Worm (Caenorhabditis elegans) whole organism, young adult: ENCODE results near the gene F27E5.8.

Experiments used
- B0261.1 ChIP-seq: sonication (generic microtip); optimal IDR thresholded peaks from 2 replicates; lab custom pipeline; 2016; ENCODE audit warnings: mild to moderate bottlenecking, missing genetic modification characterization, moderate library complexity, missing compliant biosample characterization
- B0336.3 ChIP-seq: fragments of 200-800 bp; sonication (Bioruptor generic); IDR thresholded peaks from 2 replicates; pipeline ENCODE4 v1.3.6; 2022; ENCODE audit warnings: missing genetic modification characterization, missing compliant biosample characterization
- F23B12.7 ChIP-seq: sonication (generic microtip); optimal IDR thresholded peaks from 2 replicates; lab custom pipeline; 2017; ENCODE audit warnings: missing genetic modification characterization, mild to moderate bottlenecking, missing compliant biosample characterization, antibody characterized with exemption, moderate library complexity; ENCODE audit not compliant: insufficient read depth
- F57C9.4 ChIP-seq: sonication (generic microtip); optimal IDR thresholded peaks from 2 replicates; lab custom pipeline; 2017; ENCODE audit warnings: mild to moderate bottlenecking, missing genetic modification characterization, missing compliant biosample characterization
- K11D2.4 ChIP-seq: fragments of 200-800 bp; sonication (Bioruptor generic); IDR thresholded peaks from 2 replicates; pipeline ENCODE4 v1.3.6; 2022; ENCODE audit warnings: missing genetic modification reagents, missing genetic modification characterization, missing compliant biosample characterization
- T26A5.8 ChIP-seq: sonication (generic microtip); optimal IDR thresholded peaks from 2 replicates; lab custom pipeline; 2016; ENCODE audit warnings: missing genetic modification characterization, missing compliant biosample characterization
- Y53F4B.3 ChIP-seq: fragments of 200-800 bp; sonication (Bioruptor generic); IDR thresholded peaks from 2 replicates; pipeline ENCODE4 v1.3.6; 2022; ENCODE audit warnings: missing genetic modification reagents, missing genetic modification characterization, missing compliant biosample characterization
- ama-1 ChIP-seq, 3 experiments: fragments of 150-350 bp in 1 of 3; sonication (generic microtip) in 2 of 3; optimal IDR thresholded peaks; 2 replicates each; lab custom pipeline; 2014 to 2018; ENCODE audit warnings: missing biosample characterization in 2 of 3, missing genetic modification characterization in 2 of 3, missing genetic modification reagents in 2 of 3
- aptf-2 ChIP-seq: fragments of 200-800 bp; sonication (Bioruptor generic); conservative IDR thresholded peaks from 2 replicates; pipeline ENCODE4 v1.3.6; 2022; ENCODE audit warnings: missing genetic modification reagents, missing genetic modification characterization, missing compliant biosample characterization
- atf-7 ChIP-seq: sonication (generic microtip); optimal IDR thresholded peaks from 2 replicates; lab custom pipeline; 2017; ENCODE audit warnings: mild to moderate bottlenecking, missing genetic modification characterization, missing compliant biosample characterization
- attf-3 ChIP-seq: fragments of 200-800 bp; sonication (Bioruptor generic); conservative IDR thresholded peaks from 2 replicates; pipeline ENCODE4 v1.3.6; 2022; ENCODE audit warnings: missing genetic modification reagents, missing genetic modification characterization, missing compliant biosample characterization
- attf-5 ChIP-seq: fragments of 200-800 bp; sonication (Bioruptor generic); optimal IDR thresholded peaks from 2 replicates; lab custom pipeline; 2018; ENCODE audit warnings: mild to moderate bottlenecking, missing genetic modification characterization, missing compliant biosample characterization
- ccch-3 ChIP-seq: fragments of 200-800 bp; sonication (Bioruptor generic); optimal IDR thresholded peaks from 2 replicates; lab custom pipeline; 2018; ENCODE audit warnings: mild to moderate bottlenecking, missing genetic modification characterization, missing compliant biosample characterization
- cebp-1 ChIP-seq, 2 experiments: fragments of 200-800 bp in 1 of 2; sonication (Bioruptor generic) in 1 of 2; sonication (generic microtip) in 1 of 2; IDR thresholded peaks in 1 of 2; optimal IDR thresholded peaks in 1 of 2; 2 replicates each; pipeline versions ENCODE4 v1.3.6 to Lab custom; 2017 to 2022; ENCODE audit warnings: missing compliant biosample characterization in 2 of 2, missing genetic modification characterization in 2 of 2, mild to moderate bottlenecking in 1 of 2, missing genetic modification reagents in 1 of 2, moderate library complexity in 1 of 2
- cebp-2 ChIP-seq: fragments of 200-800 bp; sonication (Bioruptor generic); IDR thresholded peaks from 2 replicates; pipeline ENCODE4 v1.3.6; 2022; ENCODE audit warnings: missing genetic modification characterization, missing compliant biosample characterization
- ceh-27 ChIP-seq: fragments of 200-800 bp; sonication (Bioruptor generic); optimal IDR thresholded peaks from 2 replicates; lab custom pipeline; 2018; ENCODE audit warnings: mild to moderate bottlenecking, missing genetic modification characterization, moderate library complexity, missing compliant biosample characterization
- ceh-91 ChIP-seq: fragments of 200-800 bp; sonication (Bioruptor generic); IDR thresholded peaks from 2 replicates; pipeline ENCODE4 v1.3.6; 2022; ENCODE audit warnings: missing genetic modification reagents, missing genetic modification characterization, missing compliant biosample characterization
- efl-1 ChIP-seq: fragments of 150-350 bp; optimal IDR thresholded peaks from 2 replicates; lab custom pipeline; 2014; ENCODE audit warnings: missing biosample characterization, missing genetic modification reagents, missing genetic modification characterization
- egl-18 ChIP-seq: fragments of 200-800 bp; sonication (Bioruptor generic); IDR thresholded peaks from 2 replicates; pipeline ENCODE4 v1.3.6; 2022; ENCODE audit warnings: missing genetic modification reagents, missing genetic modification characterization, missing compliant biosample characterization
- egl-44 ChIP-seq: fragments of 200-800 bp; sonication (Bioruptor generic); IDR thresholded peaks from 2 replicates; pipeline ENCODE4 v1.3.6; 2022; ENCODE audit warnings: missing genetic modification reagents, missing genetic modification characterization, missing compliant biosample characterization
- gei-17 ChIP-seq: fragments of 200-800 bp; sonication (Bioruptor generic); optimal IDR thresholded peaks from 2 replicates; lab custom pipeline; 2018; ENCODE audit warnings: mild to moderate bottlenecking, missing genetic modification characterization, missing compliant biosample characterization
- hmg-1.2 ChIP-seq: fragments of 200-800 bp; sonication (Bioruptor generic); IDR thresholded peaks from 2 replicates; pipeline ENCODE4 v1.3.6; 2022; ENCODE audit warnings: missing genetic modification reagents, missing genetic modification characterization, missing compliant biosample characterization
- hrde-1 ChIP-seq: sonication (generic microtip); optimal IDR thresholded peaks from 2 replicates; lab custom pipeline; 2016; ENCODE audit warnings: missing genetic modification characterization, mild to moderate bottlenecking, missing compliant biosample characterization, moderate library complexity, missing genotype, missing genetic modification reagents, borderline replicate concordance
- lag-1 ChIP-seq: fragments of 200-800 bp; sonication (Bioruptor generic); IDR thresholded peaks from 2 replicates; pipeline ENCODE4 v1.3.6; 2022; ENCODE audit warnings: missing genetic modification reagents, missing genetic modification characterization, missing compliant biosample characterization
- let-526 ChIP-seq: fragments of 200-800 bp; sonication (Bioruptor generic); IDR thresholded peaks from 2 replicates; pipeline ENCODE4 v1.3.6; 2022; ENCODE audit warnings: missing genetic modification reagents, missing genetic modification characterization, missing compliant biosample characterization
- let-607 ChIP-seq, 2 experiments: fragments of 200-800 bp in 1 of 2; sonication (Bioruptor generic) in 1 of 2; sonication (generic microtip) in 1 of 2; optimal IDR thresholded peaks; 2 replicates each; lab custom pipeline; 2016 to 2018; ENCODE audit warnings: mild to moderate bottlenecking in 2 of 2, missing compliant biosample characterization in 2 of 2, missing genetic modification characterization in 2 of 2, moderate library complexity in 2 of 2, missing genotype in 1 of 2
- lsl-1 ChIP-seq: fragments of 200-800 bp; sonication (Bioruptor generic); optimal IDR thresholded peaks from 2 replicates; lab custom pipeline; 2018; ENCODE audit warnings: mild to moderate bottlenecking, missing genetic modification characterization, moderate library complexity, missing compliant biosample characterization
- madf-3 ChIP-seq: fragments of 200-800 bp; sonication (Bioruptor generic); IDR thresholded peaks from 2 replicates; pipeline ENCODE4 v1.3.6; 2022; ENCODE audit warnings: missing genetic modification reagents, missing genetic modification characterization, missing compliant biosample characterization
- mcd-1 ChIP-seq: fragments of 200-800 bp; sonication (Bioruptor generic); IDR thresholded peaks from 2 replicates; pipeline ENCODE4 v1.3.6; 2022; ENCODE audit warnings: missing genetic modification reagents, missing genetic modification characterization, missing compliant biosample characterization
- nfya-1 ChIP-seq: sonication (generic microtip); optimal IDR thresholded peaks from 2 replicates; lab custom pipeline; 2017; ENCODE audit warnings: antibody characterized with exemption, missing compliant biosample characterization, missing genetic modification characterization, borderline replicate concordance; ENCODE audit not compliant: insufficient read depth
- nfya-2 ChIP-seq: fragments of 200-800 bp; sonication (Bioruptor generic); IDR thresholded peaks from 2 replicates; pipeline ENCODE4 v1.3.6; 2022; ENCODE audit warnings: missing genetic modification reagents, missing genetic modification characterization, missing compliant biosample characterization
- nhr-80 ChIP-seq: sonication (generic microtip); optimal IDR thresholded peaks from 2 replicates; lab custom pipeline; 2016; ENCODE audit warnings: missing genetic modification characterization, missing compliant biosample characterization
- rcor-1 ChIP-seq: fragments of 200-800 bp; sonication (Bioruptor generic); IDR thresholded peaks from 2 replicates; pipeline ENCODE4 v1.3.6; 2022; ENCODE audit warnings: missing genetic modification reagents, missing genetic modification characterization, missing compliant biosample characterization
- rec-8 ChIP-seq, 2 experiments: sonication (generic microtip); optimal IDR thresholded peaks; 2 replicates each; lab custom pipeline; 2016; ENCODE audit warnings: mild to moderate bottlenecking in 2 of 2, missing genetic modification characterization in 2 of 2, missing genetic modification reagents in 2 of 2, missing genotype in 2 of 2, missing biosample characterization in 1 of 2, missing compliant biosample characterization in 1 of 2, moderate library complexity in 1 of 2
- snpc-1.1 ChIP-seq: sonication (generic microtip); optimal IDR thresholded peaks from 2 replicates; lab custom pipeline; 2017; ENCODE audit warnings: missing genetic modification characterization, mild to moderate bottlenecking, missing compliant biosample characterization, antibody characterized with exemption, moderate library complexity, missing genotype, missing genetic modification reagents; ENCODE audit not compliant: insufficient read depth
- snpc-3.4 ChIP-seq: sonication (generic microtip); optimal IDR thresholded peaks from 2 replicates; lab custom pipeline; 2017; ENCODE audit warnings: missing genetic modification characterization, mild to moderate bottlenecking, missing compliant biosample characterization, antibody characterized with exemption, moderate library complexity, missing genotype, missing genetic modification reagents
- tbp1 ChIP-seq: fragments of 200-800 bp; sonication (Bioruptor generic); optimal IDR thresholded peaks from 2 replicates; lab custom pipeline; 2018; ENCODE audit warnings: mild to moderate bottlenecking, missing genetic modification characterization, missing compliant biosample characterization
- tbx-9 ChIP-seq: sonication (generic microtip); optimal IDR thresholded peaks from 2 replicates; lab custom pipeline; 2016; ENCODE audit warnings: borderline replicate concordance, missing genetic modification characterization, inconsistent platforms, missing compliant biosample characterization
- tlf-1 ChIP-seq: fragments of 200-800 bp; sonication (Bioruptor generic); optimal IDR thresholded peaks from 2 replicates; lab custom pipeline; 2018; ENCODE audit warnings: mild to moderate bottlenecking, missing genetic modification characterization, missing compliant biosample characterization
- unc-130 ChIP-seq: sonication (generic microtip); optimal IDR thresholded peaks from 2 replicates; lab custom pipeline; 2016; ENCODE audit warnings: missing genetic modification reagents, missing genetic modification characterization, missing compliant biosample characterization
- unc-62 ChIP-seq: fragments of 150-350 bp; optimal IDR thresholded peaks from 2 replicates; lab custom pipeline; 2014; ENCODE audit warnings: missing biosample characterization, missing genetic modification reagents, missing genetic modification characterization
- zfh-2 ChIP-seq: fragments of 200-800 bp; sonication (Bioruptor generic); conservative IDR thresholded peaks from 2 replicates; pipeline ENCODE4 v1.3.6; 2022; ENCODE audit warnings: missing genetic modification reagents, missing genetic modification characterization, missing compliant biosample characterization
- zim-3 ChIP-seq: sonication (generic microtip); optimal IDR thresholded peaks from 2 replicates; lab custom pipeline; 2017; ENCODE audit warnings: mild to moderate bottlenecking, missing genetic modification characterization, moderate library complexity, missing compliant biosample characterization
- ztf-25 ChIP-seq: fragments of 200-800 bp; sonication (Bioruptor generic); IDR thresholded peaks from 2 replicates; pipeline ENCODE4 v1.3.6; 2022; ENCODE audit warnings: missing genetic modification reagents, missing genetic modification characterization, missing compliant biosample characterization
- ztf-26 ChIP-seq: sonication (generic microtip); optimal IDR thresholded peaks from 2 replicates; lab custom pipeline; 2017; ENCODE audit warnings: missing genetic modification characterization, missing compliant biosample characterization

The F27E5.8 gene

DNA sequence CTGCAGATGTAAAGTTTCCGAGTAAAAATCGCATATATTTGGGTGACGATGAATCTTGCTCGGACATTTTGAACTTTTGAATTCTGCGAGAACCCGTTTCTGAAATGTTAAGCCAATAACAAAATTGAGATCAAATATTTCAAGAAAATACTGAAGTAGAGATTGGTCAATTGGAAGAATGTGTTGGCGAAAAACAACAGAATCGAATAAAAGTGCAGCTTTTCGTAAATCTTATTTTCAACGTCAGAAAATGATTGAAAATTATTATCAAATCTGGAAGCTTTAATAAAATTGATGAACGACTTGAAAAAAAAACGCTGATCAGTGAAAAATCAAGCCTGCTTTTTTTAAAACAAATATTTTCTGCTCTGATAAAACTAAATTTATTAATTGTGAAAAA lies at the start of gene F27E5.8:
F27E5.8 (minus strand) TSS at position 101 of the 400 bp plus-strand sequence.
- TF ChIP-seq ztf-25 (no peak), rec-8 (tag; optimal IDR thresholded peaks at IDR 0.05; lab: Kevin White, UChicago) (no peak), let-607 (tag; optimal IDR thresholded peaks at IDR 0.05; lab: Kevin White, UChicago) (no peak), lag-1 (GFP tag; lab: Robert Waterston, UW) (no peak), egl-44 (no peak)

DNA sequence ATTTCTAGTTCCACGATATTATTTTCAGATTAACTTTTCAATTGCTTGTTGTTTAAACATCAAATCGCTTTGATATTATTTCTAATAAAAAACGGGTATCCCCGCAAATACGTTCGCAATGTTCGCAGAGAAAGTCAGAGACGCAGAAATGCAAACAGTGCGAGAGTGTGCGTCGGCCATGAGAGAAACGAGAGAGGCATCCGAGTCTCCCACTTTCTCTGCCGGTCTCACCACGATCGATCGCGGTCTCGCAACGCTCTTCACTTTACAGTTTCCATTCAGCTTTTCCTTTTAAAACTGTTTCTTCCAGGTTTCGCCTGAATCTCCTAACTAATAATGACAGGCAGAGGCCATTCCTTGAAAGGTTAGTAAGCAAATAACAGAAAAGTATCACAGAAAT lies 47.0 kb upstream of the F27E5.8 start, which contains the start of gene F33H1.4:
F33H1.4 (plus strand) TSS at position 311 of the 400 bp plus-strand sequence.
- TF ChIP-seq tbx-9 (tag; lab: Kevin White, UChicago) (no peak), unc-62 (no peak), ztf-26 (no peak), unc-130 (GFP tag; lab: Kevin White, UChicago) (peak; percentile 31), tlf-1 (GFP tag; lab: Kevin White, UChicago) (peak; percentile 4), B0261.1 (tag; lab: Kevin White, UChicago) (no peak), nfya-2 (GFP tag; lab: Robert Waterston, UW) (no peak), F57C9.4 (tag; lab: Kevin White, UChicago) (no peak), nfya-1 (tag; lab: Kevin White, UChicago) (no peak), zfh-2 (GFP tag; lab: Robert Waterston, UW) (peak; percentile 22; the same call in 1 of the 2 replicates), snpc-1.1 (tag; lab: Kevin White, UChicago) (no peak), egl-44 (no peak), ceh-91 (no peak), mcd-1 (GFP tag; lab: Robert Waterston, UW) (peak; percentile 59), ama-1 (optimal IDR thresholded peaks at IDR 0.05; lab: Kevin White, UChicago) (no peak), ama-1 (GFP tag; optimal IDR thresholded peaks at IDR 0.05; lab: Kevin White, UChicago) (no peak), ceh-27 (peak; percentile 63), aptf-2 (no peak), efl-1 (GFP tag; lab: Kevin White, UChicago) (no peak), zim-3 (tag; lab: Kevin White, UChicago) (no peak), attf-3 (no peak; the same call in 1 of the 2 replicates), let-526 (GFP tag; lab: Robert Waterston, UW) (no peak), egl-18 (GFP tag; lab: Robert Waterston, UW) (no peak), rec-8 (tag; optimal IDR thresholded peaks at IDR 0.05; lab: Kevin White, UChicago) (no peak), Y53F4B.3 (no peak), cebp-1 (GFP tag; IDR thresholded peaks at IDR 0.05; lab: Robert Waterston, UW) (no peak), cebp-1 (tag; optimal IDR thresholded peaks at IDR 0.05; lab: Kevin White, UChicago) (peak; percentile 79), rcor-1 (GFP tag; lab: Robert Waterston, UW) (peak; percentile 44; the same call in 1 of the 2 replicates), hmg-1.2 (GFP tag; lab: Robert Waterston, UW) (peak; percentile 97), F23B12.7 (tag; lab: Kevin White, UChicago) (no peak), attf-5 (GFP tag; lab: Kevin White, UChicago) (peak; percentile 44), B0336.3 (0 out of 2 replicates have a peak, but pooled peaks have one; percentile 48), madf-3 (peak; percentile 91), K11D2.4 (no peak), atf-7 (tag; lab: Kevin White, UChicago) (no peak), T26A5.8 (no peak), nhr-80 (tag; lab: Kevin White, UChicago) (no peak), ccch-3 (GFP tag; lab: Kevin White, UChicago) (no peak), lsl-1 (GFP tag; lab: Kevin White, UChicago) (peak; percentile 33), cebp-2 (no peak), tbp1 (peak; percentile 41), gei-17 (GFP tag; lab: Kevin White, UChicago) (no peak), hrde-1 (tag; lab: Kevin White, UChicago) (no peak), snpc-3.4 (peak; percentile 8)
